Worm (Caenorhabditis elegans) whole organism, young adult: ENCODE data around the gene ttc-17.

Experiments used
- F10E7.11 ChIP-seq: sonication (generic microtip); optimal IDR thresholded peaks from 2 replicates; lab custom pipeline; 2017; ENCODE audit warnings: mild to moderate bottlenecking, missing genetic modification characterization, moderate library complexity, missing compliant biosample characterization
- ZK185.1 ChIP-seq: sonication (generic microtip); optimal IDR thresholded peaks from 2 replicates; lab custom pipeline; 2016; ENCODE audit warnings: mild to moderate bottlenecking, missing genetic modification characterization, missing compliant biosample characterization; ENCODE audit not compliant: poor library complexity, severe bottlenecking
- attf-5 ChIP-seq: fragments of 200-800 bp; sonication (Bioruptor generic); optimal IDR thresholded peaks from 2 replicates; lab custom pipeline; 2018; ENCODE audit warnings: mild to moderate bottlenecking, missing genetic modification characterization, missing compliant biosample characterization
- ceh-100 ChIP-seq: fragments of 200-800 bp; sonication (Bioruptor generic); IDR thresholded peaks from 2 replicates; pipeline ENCODE4 v1.3.6; 2022; ENCODE audit warnings: missing genetic modification reagents, missing genetic modification characterization, missing compliant biosample characterization
- ceh-91 ChIP-seq: fragments of 200-800 bp; sonication (Bioruptor generic); IDR thresholded peaks from 2 replicates; pipeline ENCODE4 v1.3.6; 2022; ENCODE audit warnings: missing genetic modification reagents, missing genetic modification characterization, missing compliant biosample characterization
- egl-44 ChIP-seq: fragments of 200-800 bp; sonication (Bioruptor generic); IDR thresholded peaks from 2 replicates; pipeline ENCODE4 v1.3.6; 2022; ENCODE audit warnings: missing genetic modification reagents, missing genetic modification characterization, missing compliant biosample characterization
- nhr-179 ChIP-seq: sonication (generic microtip); optimal IDR thresholded peaks from 2 replicates; lab custom pipeline; 2016; ENCODE audit warnings: mild to moderate bottlenecking, missing genetic modification characterization, missing compliant biosample characterization
- pha-4 ChIP-seq: fragments of 150-350 bp; sonication (generic microtip); optimal IDR thresholded peaks from 2 replicates; lab custom pipeline; 2014; ENCODE audit warnings: missing biosample characterization, missing genetic modification reagents, missing genetic modification characterization
- repo-1 ChIP-seq: sonication (generic microtip); optimal IDR thresholded peaks from 2 replicates; lab custom pipeline; 2017; ENCODE audit warnings: mild to moderate bottlenecking, missing genetic modification characterization, missing compliant biosample characterization
- snpc-4 ChIP-seq, 5 experiments: fragments of 150-350 bp in 1 of 5; sonication (generic microtip) in 4 of 5; optimal IDR thresholded peaks; 2 replicates each; lab custom pipeline; 2014 to 2018; ENCODE audit warnings: missing genetic modification characterization in 5 of 5, missing biosample characterization in 3 of 5, antibody characterized with exemption in 2 of 5, mild to moderate bottlenecking in 2 of 5, missing compliant biosample characterization in 2 of 5, missing genotype in 2 of 5, moderate library complexity in 2 of 5, missing genetic modification reagents in 1 of 5
- tbp1 ChIP-seq: fragments of 200-800 bp; sonication (Bioruptor generic); optimal IDR thresholded peaks from 2 replicates; lab custom pipeline; 2018; ENCODE audit warnings: mild to moderate bottlenecking, missing genetic modification characterization, missing compliant biosample characterization
- unc-130 ChIP-seq: sonication (generic microtip); optimal IDR thresholded peaks from 2 replicates; lab custom pipeline; 2016; ENCODE audit warnings: missing genetic modification reagents, missing genetic modification characterization, missing compliant biosample characterization

DNA sequence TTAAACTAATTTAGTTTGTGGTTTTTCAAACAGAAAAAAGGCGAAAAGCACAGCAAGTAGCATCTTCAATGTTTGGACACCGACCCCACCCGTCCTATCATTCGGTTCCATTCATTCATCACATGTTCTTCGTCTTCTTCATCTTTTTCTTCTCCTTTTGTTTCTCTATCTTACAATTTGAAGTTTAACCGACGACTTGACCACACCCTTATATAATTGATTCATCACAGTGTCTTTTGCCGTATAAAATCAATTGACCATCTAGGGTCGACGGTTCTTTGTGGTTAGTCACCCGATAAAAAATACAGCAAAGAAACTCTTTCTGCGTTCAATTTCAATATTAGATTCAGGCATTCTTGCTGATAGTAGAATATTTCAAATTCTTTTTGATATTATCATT lies 21.7 kb upstream of the ttc-17 start:
- TF ChIP-seq repo-1 (tag; lab: Kevin White, UChicago) (no peak), tbp1 (GFP tag; lab: Kevin White, UChicago) (no peak), nhr-179 (tag; lab: Kevin White, UChicago) (no peak), pha-4 (tag; lab: Kevin White, UChicago) (no peak), ceh-91 (GFP tag; lab: Robert Waterston, UW) (no peak), F10E7.11 (tag; lab: Kevin White, UChicago) (no peak), ZK185.1 (tag; lab: Kevin White, UChicago) (no peak), unc-130 (GFP tag; lab: Kevin White, UChicago) (no peak), snpc-4 (GFP tag; optimal IDR thresholded peaks at IDR 0.05; lab: Kevin White, UChicago) (no peak), snpc-4 (tag; optimal IDR thresholded peaks at IDR 0.05; lab: Kevin White, UChicago) (no peak), egl-44 (no peak), ceh-100 (GFP tag; lab: Robert Waterston, UW) (no peak), attf-5 (GFP tag; lab: Kevin White, UChicago) (peak; percentile 15)
